Fruit fly (Drosophila melanogaster) whole organism, pupa: ENCODE measurements around the gene CG9922.
A peak's percentile ranks its signal among the peaks of the same experiment; 100 is the strongest.

Source experiments
- CG10348 ChIP-seq: fragments of 200-800 bp; sonication (Bioruptor generic); IDR thresholded peaks from 2 replicates; pipeline ENCODE4 v1.3.6; 2022; ENCODE audit warnings: missing biosample characterization, missing genetic modification characterization
- CG17806 ChIP-seq: fragments of 200-800 bp; sonication (Bioruptor generic); optimal IDR thresholded peaks from 2 replicates; lab custom pipeline; 2018; ENCODE audit warnings: missing biosample characterization, mild to moderate bottlenecking, missing genetic modification characterization, moderate library complexity
- CG32121 ChIP-seq: fragments of 200-800 bp; sonication (Bioruptor generic); IDR thresholded peaks from 2 replicates; pipeline ENCODE4 v1.3.6; 2022; ENCODE audit warnings: missing biosample characterization, missing genetic modification characterization
- CG34367 ChIP-seq: fragments of 200-800 bp; sonication (Bioruptor generic); optimal IDR thresholded peaks from 2 replicates; lab custom pipeline; 2018; ENCODE audit warnings: missing biosample characterization, mild to moderate bottlenecking, missing genetic modification characterization
- CG4496 ChIP-seq: fragments of 200-800 bp; sonication (Bioruptor generic); IDR thresholded peaks from 3 replicates; pipeline ENCODE4 v1.3.6; 2022; ENCODE audit warnings: missing biosample characterization, missing genetic modification characterization
- D1 ChIP-seq: fragments of 200-800 bp; sonication (Bioruptor generic); optimal IDR thresholded peaks from 2 replicates; lab custom pipeline; 2018; ENCODE audit warnings: missing biosample characterization, mild to moderate bottlenecking, missing genetic modification characterization, moderate library complexity
- Pif1B ChIP-seq: fragments of 200-800 bp; sonication (Bioruptor generic); optimal IDR thresholded peaks from 3 replicates; lab custom pipeline; 2016; ENCODE audit warnings: missing biosample characterization, missing genetic modification characterization
- gl ChIP-seq: fragments of 200-800 bp; sonication (Bioruptor generic); optimal IDR thresholded peaks from 2 replicates; lab custom pipeline; 2018; ENCODE audit warnings: missing biosample characterization, mild to moderate bottlenecking, missing genetic modification characterization

dm6 chr3R:14012478-14013146 is 23.6 kb downstream of the CG9922 start:
- TF ChIP-seq gl (tag; lab: Kevin White, UChicago), result peak; percentile 95
- TF ChIP-seq CG17806 (tag; lab: Kevin White, UChicago), result peak; percentile 95
- peak; percentile 88 for TF ChIP-seq Pif1B (GFP tag; lab: Kevin White, UChicago)
- TF ChIP-seq D1, result peak; percentile 84
- TF ChIP-seq CG10348 (GFP tag; lab: Robert Waterston, UW), result no peak
- peak; percentile 85 for TF ChIP-seq CG34367 (tag; lab: Kevin White, UChicago)
- TF ChIP-seq CG32121 (GFP tag; lab: Robert Waterston, UW), result peak; percentile 82
- peak; percentile 95 for TF ChIP-seq CG4496 (GFP tag; lab: Robert Waterston, UW)
